Fruit fly (Drosophila melanogaster): ENCODE measurements around the gene CG7627.

DNA sequence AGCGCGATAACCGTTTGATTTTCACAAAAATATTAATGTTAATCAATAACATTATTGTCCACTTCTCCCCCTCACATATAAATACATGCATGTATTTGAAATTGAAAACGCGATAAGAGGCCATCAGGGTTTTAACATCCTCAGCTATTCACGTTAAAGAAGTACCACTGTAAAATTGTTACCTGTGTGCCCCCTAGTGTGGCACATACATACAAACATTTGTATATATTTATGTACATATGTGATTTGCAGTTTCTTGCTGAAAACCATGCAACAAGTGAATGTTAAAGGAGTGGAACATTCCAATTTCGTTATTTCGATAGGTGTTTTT, 651 bp upstream of the CG7627 start:
- peak; percentile 6 for TF ChIP-seq pad (GFP tag; optimal IDR thresholded peaks at IDR 0.05)
- TF ChIP-seq kay (GFP tag; ENCODE audit: borderline replicate concordance): no peak
- TF ChIP-seq CG7045 (GFP tag; optimal IDR thresholded peaks at IDR 0.05): no peak
- TF ChIP-seq CG5204 (GFP tag; optimal IDR thresholded peaks at IDR 0.05): no peak
- TF ChIP-seq cnc (optimal IDR thresholded peaks at IDR 0.05): no peak
- TF ChIP-seq tj (GFP tag; optimal IDR thresholded peaks at IDR 0.05): no peak
- no peak for TF ChIP-seq CG7101 (tag; optimal IDR thresholded peaks at IDR 0.05)
- TF ChIP-seq Hr96 (GFP tag; optimal IDR thresholded peaks at IDR 0.05): no peak
- TF ChIP-seq Crg-1 (GFP tag; optimal IDR thresholded peaks at IDR 0.05): no peak
- no peak for TF ChIP-seq ovo (GFP tag; optimal IDR thresholded peaks at IDR 0.05)
- no peak for TF ChIP-seq CG33017 (tag; optimal IDR thresholded peaks at IDR 0.05)
- no peak for TF ChIP-seq CG14711 (tag; optimal IDR thresholded peaks at IDR 0.05)
